Fruit fly (Drosophila melanogaster) whole organism, wandering third instar larva: ENCODE measurements around the gene HemK1.

ENCODE experiments used
- psq ChIP-seq: fragments of 200-800 bp; sonication (Bioruptor generic); optimal IDR thresholded peaks from 3 replicates; lab custom pipeline; 2017; ENCODE audit warnings: missing biosample characterization, mild to moderate bottlenecking, missing genetic modification characterization, moderate library complexity
- rgr ChIP-seq: fragments of 200-800 bp; sonication (Bioruptor generic); optimal IDR thresholded peaks from 3 replicates; lab custom pipeline; 2016; ENCODE audit warnings: missing biosample characterization, mild to moderate bottlenecking, missing genetic modification characterization
- sage ChIP-seq: fragments of 200-800 bp; sonication (Bioruptor generic); optimal IDR thresholded peaks from 2 replicates; lab custom pipeline; 2016; ENCODE audit warnings: missing biosample characterization, mild to moderate bottlenecking, missing genetic modification characterization
- usp ChIP-seq: fragments of >200 bp; optimal IDR thresholded peaks from 2 replicates; lab custom pipeline; 2017; ENCODE audit warnings: missing biosample characterization, missing genetic modification characterization

- TF ChIP-seq psq (GFP tag; lab: Kevin White, UChicago) (no peak), rgr (GFP tag; lab: Kevin White, UChicago) (peak; percentile 16), usp (no peak), sage (GFP tag; lab: Kevin White, UChicago) (no peak)
Observed at dm6 chr2L:6447581-6448333, 19.7 kb downstream of the HemK1 start.
